Fruit fly (Drosophila melanogaster): ENCODE results near the gene Vps45.

Gene Vps45

DNA sequence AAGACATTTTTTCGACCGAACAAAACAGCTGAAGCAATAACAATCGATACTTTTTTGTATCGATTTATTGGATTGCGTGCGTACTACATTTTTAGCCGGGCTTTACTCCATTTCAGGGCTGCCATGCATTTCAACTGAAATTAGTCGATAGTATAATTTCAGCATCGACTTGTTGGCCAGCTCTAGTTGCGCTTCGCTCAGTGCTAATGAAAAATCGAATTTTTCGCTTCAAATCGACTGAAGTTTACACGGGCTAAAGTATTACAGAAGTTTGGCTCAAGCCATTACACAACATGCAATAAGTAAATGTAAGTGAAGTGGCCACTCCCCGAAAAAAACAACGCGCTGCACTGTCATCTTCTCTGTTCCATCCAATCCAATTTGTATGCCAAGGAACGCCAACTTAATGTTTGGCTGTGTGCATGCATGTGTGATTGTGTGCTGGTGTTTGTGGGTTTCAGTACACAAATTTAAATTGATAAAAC lies 47.8 kb upstream of the Vps45 start, which contains the start of the genes mRpL47, CG8176 and Kdm3 (continued):
- TF ChIP-seq CG8924 (tag; optimal IDR thresholded peaks at IDR 0.05) (peak; percentile 71), Drgx (GFP tag; IDR thresholded peaks at IDR 0.05) (no peak), seq (GFP tag; IDR thresholded peaks at IDR 0.05) (no peak), CG1792 (GFP tag; optimal IDR thresholded peaks at IDR 0.05) (peak; percentile 74), wdn (GFP tag; IDR thresholded peaks at IDR 0.05) (no peak), usp (GFP tag; optimal IDR thresholded peaks at IDR 0.05) (no peak), kni (GFP tag; optimal IDR thresholded peaks at IDR 0.05) (no peak), trh (GFP tag; optimal IDR thresholded peaks at IDR 0.05) (no peak), CG8765 (GFP tag; IDR thresholded peaks at IDR 0.05) (no peak), E2f1 (GFP tag; IDR thresholded peaks at IDR 0.05) (no peak), row (GFP tag; IDR thresholded peaks at IDR 0.05) (no peak), Chrac-16 (GFP tag; optimal IDR thresholded peaks at IDR 0.05) (peak; percentile 36), Dad (GFP tag; optimal IDR thresholded peaks at IDR 0.05) (peak; percentile 72), Tbp (GFP tag; optimal IDR thresholded peaks at IDR 0.05) (no peak), CG10462 (GFP tag; optimal IDR thresholded peaks at IDR 0.05) (no peak), Opbp (GFP tag; IDR thresholded peaks at IDR 0.05; ENCODE audit: partially characterized antibody) (no peak), CG18764 (GFP tag; optimal IDR thresholded peaks at IDR 0.05) (peak; percentile 55), BEAF-32 (GFP tag; optimal IDR thresholded peaks at IDR 0.05) (peak; percentile 100), CG18599 (GFP tag; optimal IDR thresholded peaks at IDR 0.05) (peak; percentile 55), pnt (GFP tag; optimal IDR thresholded peaks at IDR 0.05) (peak; percentile 76), sim (GFP tag; IDR thresholded peaks at IDR 0.05) (no peak), CG2875 (GFP tag; optimal IDR thresholded peaks at IDR 0.05) (no peak), CG30431 (GFP tag; optimal IDR thresholded peaks at IDR 0.05) (peak; percentile 19), CG15269 (tag; optimal IDR thresholded peaks at IDR 0.05) (no peak), CG12744 (GFP tag; optimal IDR thresholded peaks at IDR 0.05) (peak; percentile 48), CG18262 (tag; optimal IDR thresholded peaks at IDR 0.05) (peak; percentile 43), NC2β (GFP tag; optimal IDR thresholded peaks at IDR 0.05) (peak; percentile 78), D19A (tag; optimal IDR thresholded peaks at IDR 0.05) (peak; percentile 43), Spps (tag; optimal IDR thresholded peaks at IDR 0.05) (no peak), CG7271 (tag; optimal IDR thresholded peaks at IDR 0.05) (no peak), danr (GFP tag; IDR thresholded peaks at IDR 0.05) (no peak), shn (GFP tag; optimal IDR thresholded peaks at IDR 0.05) (peak; percentile 79), eve (GFP tag; optimal IDR thresholded peaks at IDR 0.05) (no peak), CG2712 (tag; optimal IDR thresholded peaks at IDR 0.05) (peak; percentile 68), Nf-YC (tag; optimal IDR thresholded peaks at IDR 0.05) (peak; percentile 61), CG2116 (GFP tag; optimal IDR thresholded peaks at IDR 0.05) (peak; percentile 93), pita (GFP tag; optimal IDR thresholded peaks at IDR 0.05) (peak; percentile 93), CG4328 (GFP tag; optimal IDR thresholded peaks at IDR 0.05) (no peak), aop (GFP tag; IDR thresholded peaks at IDR 0.05) (no peak), ken (GFP tag; IDR thresholded peaks at IDR 0.05) (no peak), CG6175 (GFP tag; IDR thresholded peaks at IDR 0.05) (no peak), fd3F (GFP tag; optimal IDR thresholded peaks at IDR 0.05) (no peak), ttk (GFP tag; IDR thresholded peaks at IDR 0.05) (no peak), Lhr (GFP tag; optimal IDR thresholded peaks at IDR 0.05) (peak; percentile 86), toy (GFP tag; IDR thresholded peaks at IDR 0.05) (no peak), Ssrp (tag; optimal IDR thresholded peaks at IDR 0.05) (peak; percentile 16), gsb-n (tag; optimal IDR thresholded peaks at IDR 0.05) (peak; percentile 73), pho (GFP tag; optimal IDR thresholded peaks at IDR 0.05) (peak; percentile 87), B-H1 (GFP tag; IDR thresholded peaks at IDR 0.05) (no peak), chinmo (GFP tag; IDR thresholded peaks at IDR 0.05; ENCODE audit: partially characterized antibody) (no peak), yki (optimal IDR thresholded peaks at IDR 0.05) (no peak), CG1832 (GFP tag; optimal IDR thresholded peaks at IDR 0.05) (no peak), CG6854 (GFP tag; optimal IDR thresholded peaks at IDR 0.05) (no peak)

Data from whole organism, embryonic.